Worm (Caenorhabditis elegans): ENCODE results near the gene M03A8.3.

Gene M03A8.3

DNA sequence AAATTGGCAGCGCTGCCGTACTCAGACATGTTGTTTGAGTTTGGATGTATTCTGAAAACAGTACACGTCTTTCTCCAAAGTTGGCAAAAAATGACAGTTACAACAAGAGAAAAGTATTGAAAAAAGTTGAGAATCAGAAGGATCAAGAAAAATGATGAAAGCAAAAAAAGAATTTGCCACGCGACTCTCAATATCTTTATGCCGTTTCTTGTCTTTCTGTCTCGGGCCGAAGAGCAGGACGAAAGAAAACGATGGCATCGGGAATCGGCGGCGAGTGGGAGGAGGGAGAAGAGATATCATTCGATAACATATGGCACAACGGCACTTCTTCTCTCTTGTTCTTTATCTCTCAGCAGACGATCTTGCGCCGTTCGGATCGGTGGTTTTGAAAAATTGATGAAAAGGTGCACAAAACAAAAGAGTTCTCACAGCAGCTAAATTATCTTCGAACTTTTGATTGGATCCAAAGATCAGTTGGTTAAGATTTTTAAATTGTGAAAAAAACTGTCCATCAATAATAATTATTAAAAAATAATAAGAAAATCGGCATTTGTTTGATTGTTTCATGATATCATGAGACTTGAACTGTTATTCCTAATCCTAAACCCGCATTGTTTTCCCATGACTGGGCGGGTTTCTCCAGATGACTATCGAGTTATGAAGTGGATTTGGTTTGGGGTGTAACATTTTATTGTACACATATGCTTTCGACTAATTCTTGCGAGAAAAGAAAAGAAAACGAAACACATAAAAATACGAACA is 23.5 kb downstream of the M03A8.3 start, which contains the start of gene gei-15 (continued):
- no peak for TF ChIP-seq nhr-12 (tag; optimal IDR thresholded peaks at IDR 0.05)

DNA sequence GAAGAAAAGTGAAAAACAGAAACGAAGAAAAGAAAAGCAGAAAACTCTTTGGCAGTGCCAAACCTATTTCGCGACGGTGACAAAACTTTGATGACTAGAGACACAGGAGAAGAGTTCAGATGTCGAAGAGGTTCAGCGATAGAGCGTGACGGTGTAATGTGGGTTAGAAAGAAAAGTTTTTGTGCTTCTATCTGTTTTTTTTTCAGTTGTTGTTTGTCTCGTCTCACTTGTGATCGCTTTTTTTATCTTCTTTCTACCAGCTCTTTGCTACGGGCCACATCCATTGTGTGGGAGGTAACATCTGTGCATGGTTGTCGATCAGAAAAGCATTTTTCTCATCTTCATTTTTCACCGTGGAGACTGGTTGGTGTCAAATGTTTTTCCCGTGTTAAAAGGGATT is 26.0 kb downstream of the M03A8.3 start, which contains the start of gene F41B4.1:
TSS of gene F41B4.1 (minus strand) at position 23 of the 400 bp plus-strand sequence.
- TF ChIP-seq Y116A8C.19 (tag; optimal IDR thresholded peaks at IDR 0.05; ENCODE audit: borderline replicate concordance) (no peak), rnt-1 (tag; optimal IDR thresholded peaks at IDR 0.05) (peak; percentile 74), nhr-28 (tag; optimal IDR thresholded peaks at IDR 0.05) (no peak), lin-14 (GFP tag; optimal IDR thresholded peaks at IDR 0.05) (peak; percentile 89), unc-30 (tag; optimal IDR thresholded peaks at IDR 0.05) (no peak), dsc-1 (tag; optimal IDR thresholded peaks at IDR 0.05) (peak; percentile 87), nhr-237 (tag; optimal IDR thresholded peaks at IDR 0.05) (no peak), lsy-2 (tag; optimal IDR thresholded peaks at IDR 0.05) (peak; percentile 21 to 61), nhr-85 (tag) (no peak), snu-23 (GFP tag; optimal IDR thresholded peaks at IDR 0.05) (peak; percentile 67), hlh-17 (GFP tag; optimal IDR thresholded peaks at IDR 0.05; ENCODE audit: borderline replicate concordance) (no peak), mef-2 (tag; optimal IDR thresholded peaks at IDR 0.05) (peak; percentile 63), fkh-10 (GFP tag; optimal IDR thresholded peaks at IDR 0.05) (no peak), elt-2 (tag; optimal IDR thresholded peaks at IDR 0.05) (no peak), nhr-19 (GFP tag; conservative IDR thresholded peaks at IDR 0.05) (peak; percentile 59), pag-3 (tag; optimal IDR thresholded peaks at IDR 0.05; ENCODE audit: borderline replicate concordance, insufficient read depth) (peak; percentile 94), nhr-20 (tag; optimal IDR thresholded peaks at IDR 0.05) (peak; percentile 35), unc-130 (tag; optimal IDR thresholded peaks at IDR 0.05) (peak; percentile 66), ets-5 (GFP tag; IDR thresholded peaks at IDR 0.05) (no peak), unc-86 (tag; optimal IDR thresholded peaks at IDR 0.05) (no peak), fkh-4 (tag; optimal IDR thresholded peaks at IDR 0.05; ENCODE audit: borderline replicate concordance) (peak; percentile 39), swsn-7 (tag; optimal IDR thresholded peaks at IDR 0.05) (no peak), nhr-71 (tag; optimal IDR thresholded peaks at IDR 0.05) (peak; percentile 84), lin-39 (tag; optimal IDR thresholded peaks at IDR 0.05) (peak; percentile 40), mdl-1 (tag; optimal IDR thresholded peaks at IDR 0.05) (peak in 1 of 2 experiments; percentile 37), nhr-12 (tag; optimal IDR thresholded peaks at IDR 0.05) (no peak), tbx-2 (tag; optimal IDR thresholded peaks at IDR 0.05) (peak; percentile 21), dpl-1 (GFP tag; optimal IDR thresholded peaks at IDR 0.05) (no peak)

ce11 chrX:6835166-6835565 is 35.3 kb downstream of the M03A8.3 start, which contains the start of gene F41B4.2:
F41B4.2 (minus strand) TSS chrX:6835266.
- TF ChIP-seq zip-4 (GFP tag; optimal IDR thresholded peaks at IDR 0.05) (no peak), blmp-1 (tag; optimal IDR thresholded peaks at IDR 0.05) (no peak), snu-23 (GFP tag; optimal IDR thresholded peaks at IDR 0.05) (no peak), nhr-20 (tag; optimal IDR thresholded peaks at IDR 0.05) (no peak), ceh-88 (GFP tag; IDR thresholded peaks at IDR 0.05) (no peak)

ce11 chrX:6836065-6836527 is 36.2 kb downstream of the M03A8.3 start, which contains the start of gene F41B4.3:
F41B4.3 (minus strand) TSS chrX:6836115.
- peak; percentile 36 for TF ChIP-seq blmp-1 (tag; optimal IDR thresholded peaks at IDR 0.05)
- peak; percentile 34 for TF ChIP-seq snu-23 (GFP tag; optimal IDR thresholded peaks at IDR 0.05)
- peak; percentile 64 for TF ChIP-seq zip-4 (GFP tag; optimal IDR thresholded peaks at IDR 0.05)
- TF ChIP-seq lin-14 (GFP tag; optimal IDR thresholded peaks at IDR 0.05), result peak; percentile 61
- TF ChIP-seq lin-35 (GFP tag; optimal IDR thresholded peaks at IDR 0.05), result peak in 1 of 2 experiments; percentile 9
- TF ChIP-seq xbp-1 (tag; optimal IDR thresholded peaks at IDR 0.05), result peak; percentile 99
- TF ChIP-seq mep-1 (tag; optimal IDR thresholded peaks at IDR 0.05), result peak; percentile 72
- peak in 1 of 2 experiments; percentile 13 for TF ChIP-seq efl-1 (optimal IDR thresholded peaks at IDR 0.05)
- TF ChIP-seq efl-1 (GFP tag; optimal IDR thresholded peaks at IDR 0.05 in 1 of 2), result peak in 1 of 2 experiments; percentile 9
- peak; percentile 61 for TF ChIP-seq skn-1 (tag; optimal IDR thresholded peaks at IDR 0.05)
- TF ChIP-seq nhr-71 (tag; optimal IDR thresholded peaks at IDR 0.05), result peak; percentile 48
- TF ChIP-seq nhr-84 (tag; optimal IDR thresholded peaks at IDR 0.05), result no peak
- peak in 1 of 2 experiments; percentile 54 for TF ChIP-seq mdl-1 (tag; optimal IDR thresholded peaks at IDR 0.05)
- TF ChIP-seq hpl-2 (GFP tag; optimal IDR thresholded peaks at IDR 0.05), result no peak
- peak; percentile 21 for TF ChIP-seq nhr-20 (tag; optimal IDR thresholded peaks at IDR 0.05)
- TF ChIP-seq lsy-2 (tag; optimal IDR thresholded peaks at IDR 0.05), result peak; percentile 21 to 41
- TF ChIP-seq nhr-90 (tag; optimal IDR thresholded peaks at IDR 0.05; ENCODE audit: poor library complexity), result peak; percentile 16
- TF ChIP-seq Y116A8C.19 (tag; optimal IDR thresholded peaks at IDR 0.05; ENCODE audit: borderline replicate concordance), result no peak
- peak in 1 of 3 experiments; percentile 30 for TF ChIP-seq ceh-82 (tag; optimal IDR thresholded peaks at IDR 0.05)
- TF ChIP-seq irx-1 (tag; optimal IDR thresholded peaks at IDR 0.05), result no peak
- peak; percentile 29 for TF ChIP-seq rnt-1 (tag; optimal IDR thresholded peaks at IDR 0.05)
- TF ChIP-seq sox-4 (tag; optimal IDR thresholded peaks at IDR 0.05), result no peak
- peak in 1 of 3 experiments; percentile 10 for TF ChIP-seq dpl-1 (GFP tag; optimal IDR thresholded peaks at IDR 0.05)
- TF ChIP-seq nhr-47 (tag; optimal IDR thresholded peaks at IDR 0.05), result peak; percentile 29
